Worm (Caenorhabditis elegans) whole organism, young adult: ENCODE results near the gene srg-47.

Experiments
- B0261.1 ChIP-seq: sonication (generic microtip); optimal IDR thresholded peaks from 2 replicates; lab custom pipeline; 2016; ENCODE audit warnings: mild to moderate bottlenecking, missing genetic modification characterization, moderate library complexity, missing compliant biosample characterization
- C17E4.6 ChIP-seq: fragments of 200-800 bp; sonication (Bioruptor generic); IDR thresholded peaks from 2 replicates; pipeline ENCODE4 v1.3.6; 2022; ENCODE audit warnings: missing genetic modification reagents, missing genetic modification characterization, missing compliant biosample characterization
- D2030.7 ChIP-seq: fragments of 200-800 bp; sonication (Bioruptor generic); IDR thresholded peaks from 2 replicates; pipeline ENCODE4 v1.3.6; 2022; ENCODE audit warnings: missing genetic modification reagents, missing genetic modification characterization, missing compliant biosample characterization
- F22D6.2 ChIP-seq: sonication (generic microtip); optimal IDR thresholded peaks from 2 replicates; lab custom pipeline; 2016; ENCODE audit warnings: mild to moderate bottlenecking, missing genetic modification characterization, missing compliant biosample characterization
- F23B12.7 ChIP-seq: sonication (generic microtip); optimal IDR thresholded peaks from 2 replicates; lab custom pipeline; 2017; ENCODE audit warnings: missing genetic modification characterization, mild to moderate bottlenecking, missing compliant biosample characterization, antibody characterized with exemption, moderate library complexity; ENCODE audit not compliant: insufficient read depth
- F49E8.2 ChIP-seq: sonication (generic microtip); optimal IDR thresholded peaks from 3 replicates; lab custom pipeline; 2017; ENCODE audit warnings: missing genetic modification characterization, mild to moderate bottlenecking, missing compliant biosample characterization, antibody characterized with exemption, moderate library complexity; ENCODE audit not compliant: insufficient read depth
- K12H6.12 ChIP-seq: fragments of 200-800 bp; sonication (Bioruptor generic); optimal IDR thresholded peaks from 2 replicates; lab custom pipeline; 2018; ENCODE audit warnings: mild to moderate bottlenecking, missing genetic modification characterization, missing compliant biosample characterization
- Y53G8AR.9 ChIP-seq: fragments of 200-800 bp; sonication (Bioruptor generic); conservative IDR thresholded peaks from 2 replicates; pipeline ENCODE4 v1.3.6; 2022; ENCODE audit warnings: missing genetic modification reagents, missing genetic modification characterization, missing compliant biosample characterization
- Y56A3A.18 ChIP-seq: fragments of 200-800 bp; sonication (Bioruptor generic); IDR thresholded peaks from 2 replicates; pipeline ENCODE4 v1.3.6; 2022; ENCODE audit warnings: missing genetic modification reagents, missing genetic modification characterization, missing compliant biosample characterization
- Y95B8A.8 ChIP-seq: fragments of 200-800 bp; sonication (Bioruptor generic); IDR thresholded peaks from 2 replicates; pipeline ENCODE4 v1.3.6; 2022; ENCODE audit warnings: missing genetic modification reagents, missing genetic modification characterization, missing compliant biosample characterization
- aptf-3 ChIP-seq: fragments of 200-800 bp; sonication (Bioruptor generic); IDR thresholded peaks from 2 replicates; pipeline ENCODE4 v1.3.6; 2022; ENCODE audit warnings: missing genetic modification characterization, missing compliant biosample characterization
- attf-3 ChIP-seq: fragments of 200-800 bp; sonication (Bioruptor generic); conservative IDR thresholded peaks from 2 replicates; pipeline ENCODE4 v1.3.6; 2022; ENCODE audit warnings: missing genetic modification reagents, missing genetic modification characterization, missing compliant biosample characterization
- attf-6 ChIP-seq: fragments of 200-800 bp; sonication (Bioruptor generic); IDR thresholded peaks from 2 replicates; pipeline ENCODE4 v1.3.6; 2022; ENCODE audit warnings: missing genetic modification reagents, missing genetic modification characterization, missing compliant biosample characterization
- ccch-3 ChIP-seq: fragments of 200-800 bp; sonication (Bioruptor generic); optimal IDR thresholded peaks from 2 replicates; lab custom pipeline; 2018; ENCODE audit warnings: mild to moderate bottlenecking, missing genetic modification characterization, missing compliant biosample characterization
- ceh-100 ChIP-seq: fragments of 200-800 bp; sonication (Bioruptor generic); IDR thresholded peaks from 2 replicates; pipeline ENCODE4 v1.3.6; 2022; ENCODE audit warnings: missing genetic modification reagents, missing genetic modification characterization, missing compliant biosample characterization
- ceh-40 ChIP-seq: fragments of 200-800 bp; sonication (Bioruptor generic); IDR thresholded peaks from 2 replicates; pipeline ENCODE4 v1.3.6; 2022; ENCODE audit warnings: missing genetic modification characterization, missing compliant biosample characterization
- chd-7 ChIP-seq: sonication (generic microtip); optimal IDR thresholded peaks from 2 replicates; lab custom pipeline; 2016; ENCODE audit warnings: mild to moderate bottlenecking, missing genetic modification characterization, moderate library complexity, missing compliant biosample characterization
- dpff-1 ChIP-seq: sonication (generic microtip); optimal IDR thresholded peaks from 2 replicates; lab custom pipeline; 2017; ENCODE audit warnings: mild to moderate bottlenecking, missing genetic modification characterization, missing compliant biosample characterization
- egrh-3 ChIP-seq: fragments of 200-800 bp; sonication (Bioruptor generic); IDR thresholded peaks from 2 replicates; pipeline ENCODE4 v1.3.6; 2022; ENCODE audit warnings: missing genetic modification reagents, missing genetic modification characterization, missing compliant biosample characterization
- hlh-12 ChIP-seq: sonication (generic microtip); optimal IDR thresholded peaks from 2 replicates; lab custom pipeline; 2016; ENCODE audit warnings: missing genetic modification characterization, missing compliant biosample characterization
- let-526 ChIP-seq: fragments of 200-800 bp; sonication (Bioruptor generic); IDR thresholded peaks from 2 replicates; pipeline ENCODE4 v1.3.6; 2022; ENCODE audit warnings: missing genetic modification reagents, missing genetic modification characterization, missing compliant biosample characterization
- let-607 ChIP-seq, 2 experiments: fragments of 200-800 bp in 1 of 2; sonication (Bioruptor generic) in 1 of 2; sonication (generic microtip) in 1 of 2; optimal IDR thresholded peaks; 2 replicates each; lab custom pipeline; 2016 to 2018; ENCODE audit warnings: mild to moderate bottlenecking in 2 of 2, missing compliant biosample characterization in 2 of 2, missing genetic modification characterization in 2 of 2, moderate library complexity in 2 of 2, missing genotype in 1 of 2
- lin-26 ChIP-seq: fragments of 200-800 bp; sonication (Bioruptor generic); IDR thresholded peaks from 2 replicates; pipeline ENCODE4 v1.3.6; 2022; ENCODE audit warnings: missing genetic modification reagents, missing genetic modification characterization, missing compliant biosample characterization
- lin-54 ChIP-seq: fragments of 200-800 bp; sonication (Bioruptor generic); optimal IDR thresholded peaks from 2 replicates; lab custom pipeline; 2018; ENCODE audit warnings: mild to moderate bottlenecking, missing genetic modification characterization, missing compliant biosample characterization
- lsl-1 ChIP-seq: fragments of 200-800 bp; sonication (Bioruptor generic); optimal IDR thresholded peaks from 2 replicates; lab custom pipeline; 2018; ENCODE audit warnings: mild to moderate bottlenecking, missing genetic modification characterization, moderate library complexity, missing compliant biosample characterization
- mes-4 ChIP-seq: sonication (generic microtip); optimal IDR thresholded peaks from 2 replicates; lab custom pipeline; 2016; ENCODE audit warnings: missing genotype, missing genetic modification characterization, missing compliant biosample characterization
- nfya-2 ChIP-seq: fragments of 200-800 bp; sonication (Bioruptor generic); IDR thresholded peaks from 2 replicates; pipeline ENCODE4 v1.3.6; 2022; ENCODE audit warnings: missing genetic modification reagents, missing genetic modification characterization, missing compliant biosample characterization
- nhr-179 ChIP-seq: sonication (generic microtip); optimal IDR thresholded peaks from 2 replicates; lab custom pipeline; 2016; ENCODE audit warnings: mild to moderate bottlenecking, missing genetic modification characterization, missing compliant biosample characterization
- snpc-3.4 ChIP-seq: sonication (generic microtip); optimal IDR thresholded peaks from 2 replicates; lab custom pipeline; 2017; ENCODE audit warnings: missing genetic modification characterization, mild to moderate bottlenecking, missing compliant biosample characterization, antibody characterized with exemption, moderate library complexity, missing genotype, missing genetic modification reagents
- sptf-2 ChIP-seq: fragments of 200-800 bp; sonication (Bioruptor generic); optimal IDR thresholded peaks from 2 replicates; lab custom pipeline; 2018; ENCODE audit warnings: mild to moderate bottlenecking, missing genetic modification characterization, missing compliant biosample characterization
- tbp1 ChIP-seq: fragments of 200-800 bp; sonication (Bioruptor generic); optimal IDR thresholded peaks from 2 replicates; lab custom pipeline; 2018; ENCODE audit warnings: mild to moderate bottlenecking, missing genetic modification characterization, missing compliant biosample characterization
- tlf-1 ChIP-seq: fragments of 200-800 bp; sonication (Bioruptor generic); optimal IDR thresholded peaks from 2 replicates; lab custom pipeline; 2018; ENCODE audit warnings: mild to moderate bottlenecking, missing genetic modification characterization, missing compliant biosample characterization
- zfh-2 ChIP-seq: fragments of 200-800 bp; sonication (Bioruptor generic); conservative IDR thresholded peaks from 2 replicates; pipeline ENCODE4 v1.3.6; 2022; ENCODE audit warnings: missing genetic modification reagents, missing genetic modification characterization, missing compliant biosample characterization
- zim-3 ChIP-seq: sonication (generic microtip); optimal IDR thresholded peaks from 2 replicates; lab custom pipeline; 2017; ENCODE audit warnings: mild to moderate bottlenecking, missing genetic modification characterization, moderate library complexity, missing compliant biosample characterization
- ztf-3 ChIP-seq: fragments of 200-800 bp; sonication (Bioruptor generic); optimal IDR thresholded peaks from 2 replicates; lab custom pipeline; 2018; ENCODE audit warnings: mild to moderate bottlenecking, missing genetic modification characterization, missing compliant biosample characterization

The srg-47 gene

ce11 chrV:14523788-14524582 lies 32.1 kb downstream of the srg-47 start, which contains the start of gene ril-1 (continued):
- no peak for TF ChIP-seq Y53G8AR.9
- peak; percentile 53; the same call in 1 of the 2 replicates for TF ChIP-seq ceh-100 (GFP tag; lab: Robert Waterston, UW)
- no peak for TF ChIP-seq tlf-1 (GFP tag; lab: Kevin White, UChicago)
- no peak for TF ChIP-seq F49E8.2
- TF ChIP-seq let-526 (GFP tag; lab: Robert Waterston, UW): no peak
- peak; percentile 52; the same call in 1 of the 2 replicates for TF ChIP-seq lin-26 (GFP tag; lab: Robert Waterston, UW)
- no peak for TF ChIP-seq B0261.1 (tag; lab: Kevin White, UChicago)
- no peak for TF ChIP-seq lsl-1 (GFP tag; lab: Kevin White, UChicago)
- no peak for TF ChIP-seq zfh-2 (GFP tag; lab: Robert Waterston, UW)
- TF ChIP-seq ccch-3 (GFP tag; lab: Kevin White, UChicago): no peak
- TF ChIP-seq, all 124 proteins: peak for 18

ce11 chrV:14523105-14523504 lies 33.0 kb downstream of the srg-47 start, which contains the start of gene C53A5.2:
C53A5.2 (minus strand) TSS chrV:14523205.
- TF ChIP-seq ztf-3 (GFP tag; lab: Kevin White, UChicago) (no peak), K12H6.12 (no peak), Y56A3A.18 (GFP tag; lab: Robert Waterston, UW) (0 out of 2 replicates have a peak, but pooled peaks have one; percentile 33), sptf-2 (GFP tag; lab: Kevin White, UChicago) (no peak), dpff-1 (tag; lab: Kevin White, UChicago) (no peak), hlh-12 (no peak), ceh-40 (GFP tag; lab: Robert Waterston, UW) (no peak)

ce11 chrV:14522514-14522913 lies 33.6 kb downstream of the srg-47 start, which contains the start of gene C53A5.16:
C53A5.16 (minus strand) TSS chrV:14522614.
- TF ChIP-seq egrh-3 (GFP tag; lab: Robert Waterston, UW): no peak
- no peak for TF ChIP-seq F22D6.2
- TF ChIP-seq D2030.7 (GFP tag; lab: Robert Waterston, UW): no peak
- TF ChIP-seq tbp1 (GFP tag; lab: Kevin White, UChicago): no peak
- no peak for TF ChIP-seq nhr-179
- TF ChIP-seq snpc-3.4 (tag; lab: Kevin White, UChicago): no peak
- TF ChIP-seq attf-3 (GFP tag; lab: Robert Waterston, UW): no peak
- no peak for TF ChIP-seq aptf-3 (GFP tag; lab: Robert Waterston, UW)
- TF ChIP-seq lin-54 (GFP tag; lab: Kevin White, UChicago): no peak

ce11 chrV:14521000-14521399 lies 35.1 kb downstream of the srg-47 start, which contains the start of gene C53A5.17:
C53A5.17 (minus strand) TSS chrV:14521100.
- TF ChIP-seq C17E4.6 (no peak), let-607 (tag; optimal IDR thresholded peaks at IDR 0.05; lab: Kevin White, UChicago) (no peak), F23B12.7 (no peak), sptf-2 (GFP tag; lab: Kevin White, UChicago) (no peak), nfya-2 (no peak), chd-7 (tag; lab: Kevin White, UChicago) (no peak), attf-6 (no peak), mes-4 (tag; lab: Kevin White, UChicago) (no peak), Y95B8A.8 (no peak), zim-3 (tag; lab: Kevin White, UChicago) (no peak)
